Fruit fly (Drosophila melanogaster) whole organism, embryonic: ENCODE data around the gene CG2528.

Experiments used
- Adf1 ChIP-seq: fragments of 200-800 bp; sonication (Bioruptor generic); IDR thresholded peaks from 2 replicates; pipeline ENCODE4 v1.3.6; 2022; ENCODE audit warnings: missing biosample characterization, missing genetic modification characterization
- BtbVII ChIP-seq: fragments of 200-800 bp; sonication (Bioruptor generic); optimal IDR thresholded peaks from 3 replicates; lab custom pipeline; 2017; ENCODE audit warnings: missing biosample characterization, mild to moderate bottlenecking, missing genetic modification characterization
- CG11695 ChIP-seq: fragments of 200-800 bp; sonication (Bioruptor generic); IDR thresholded peaks from 3 replicates; pipeline ENCODE4 v1.3.6; 2022; ENCODE audit warnings: missing biosample characterization, missing genetic modification characterization
- CG11696 ChIP-seq: fragments of 200-800 bp; sonication (Bioruptor generic); IDR thresholded peaks from 2 replicates; pipeline ENCODE4 v1.3.6; 2022; ENCODE audit warnings: missing biosample characterization, missing genetic modification characterization
- CG12219 ChIP-seq: fragments of 200-800 bp; sonication (Bioruptor generic); optimal IDR thresholded peaks from 3 replicates; lab custom pipeline; 2018; ENCODE audit warnings: missing biosample characterization, mild to moderate bottlenecking, missing genetic modification characterization
- CG12391 ChIP-seq: fragments of 200-800 bp; sonication (Bioruptor generic); optimal IDR thresholded peaks from 3 replicates; lab custom pipeline; 2018; ENCODE audit warnings: missing biosample characterization, mild to moderate bottlenecking, missing genetic modification characterization, moderate library complexity
- CG13624 ChIP-seq: fragments of 200-800 bp; sonication (Bioruptor generic); optimal IDR thresholded peaks from 2 replicates; lab custom pipeline; 2016; ENCODE audit warnings: missing biosample characterization, missing genetic modification characterization
- CG13775 ChIP-seq: fragments of 200-800 bp; sonication (Bioruptor generic); optimal IDR thresholded peaks from 3 replicates; lab custom pipeline; 2017; ENCODE audit warnings: missing biosample characterization, mild to moderate bottlenecking, missing genetic modification characterization
- CG14014 ChIP-seq: fragments of 200-800 bp; sonication (Bioruptor generic); IDR thresholded peaks from 2 replicates; pipeline ENCODE4 v1.3.6; 2022; ENCODE audit warnings: missing biosample characterization, missing genetic modification characterization
- CG1602 ChIP-seq: fragments of 200-800 bp; sonication (Bioruptor generic); optimal IDR thresholded peaks from 3 replicates; lab custom pipeline; 2016; ENCODE audit warnings: missing biosample characterization, missing genetic modification characterization
- CG17568 ChIP-seq: fragments of 200-800 bp; sonication (Bioruptor generic); optimal IDR thresholded peaks from 2 replicates; lab custom pipeline; 2018; ENCODE audit warnings: missing biosample characterization, mild to moderate bottlenecking, missing genetic modification characterization, moderate library complexity
- CG17912 ChIP-seq: fragments of 200-800 bp; sonication (Bioruptor generic); optimal IDR thresholded peaks from 2 replicates; lab custom pipeline; 2018; ENCODE audit warnings: missing biosample characterization, mild to moderate bottlenecking, missing genetic modification characterization
- CG18619 ChIP-seq: fragments of 200-800 bp; sonication (Bioruptor generic); optimal IDR thresholded peaks from 3 replicates; lab custom pipeline; 2017; ENCODE audit warnings: missing biosample characterization, mild to moderate bottlenecking, missing genetic modification characterization
- CG31441 ChIP-seq: fragments of 200-800 bp; sonication (Bioruptor generic); IDR thresholded peaks from 2 replicates; pipeline ENCODE4 v1.3.6; 2022; ENCODE audit warnings: missing biosample characterization, missing genetic modification characterization
- CG34422 ChIP-seq: fragments of 200-800 bp; sonication (Bioruptor generic); IDR thresholded peaks from 3 replicates; pipeline ENCODE4 v1.3.6; 2022; ENCODE audit warnings: missing biosample characterization, missing genetic modification characterization
- CG3726 ChIP-seq: fragments of 200-800 bp; sonication (Bioruptor generic); IDR thresholded peaks from 3 replicates; pipeline ENCODE4, ENCODE4 v1.3.6; 2022; ENCODE audit warnings: missing biosample characterization, missing genetic modification characterization
- CG6791 ChIP-seq: fragments of 200-800 bp; sonication (Bioruptor generic); IDR thresholded peaks from 3 replicates; pipeline ENCODE4 v1.3.6; 2022; ENCODE audit warnings: missing biosample characterization, missing genetic modification characterization; ENCODE audit not compliant: partially characterized antibody
- CG7271 ChIP-seq: fragments of 200-800 bp; sonication (Bioruptor generic); optimal IDR thresholded peaks from 2 replicates; lab custom pipeline; 2018; ENCODE audit warnings: missing biosample characterization, mild to moderate bottlenecking, missing genetic modification characterization, moderate library complexity
- CG7372 ChIP-seq: fragments of 200-800 bp; sonication (Bioruptor generic); IDR thresholded peaks from 2 replicates; pipeline ENCODE4 v1.3.6; 2022; ENCODE audit warnings: missing biosample characterization, missing genetic modification characterization
- CG7786 ChIP-seq: fragments of 200-800 bp; sonication (Bioruptor generic); optimal IDR thresholded peaks from 2 replicates; lab custom pipeline; 2016; ENCODE audit warnings: missing biosample characterization, missing genetic modification characterization
- CG7839 ChIP-seq: fragments of 200-800 bp; sonication (Bioruptor generic); optimal IDR thresholded peaks from 3 replicates; lab custom pipeline; 2018; ENCODE audit warnings: missing biosample characterization, mild to moderate bottlenecking, missing genetic modification characterization, moderate library complexity
- CG8765 ChIP-seq: fragments of 200-800 bp; sonication (Bioruptor generic); IDR thresholded peaks from 2 replicates; pipeline ENCODE4 v1.3.6; 2022; ENCODE audit warnings: missing biosample characterization, missing genetic modification characterization
- CG9437 ChIP-seq: fragments of 200-800 bp; sonication (Bioruptor generic); optimal IDR thresholded peaks from 2 replicates; lab custom pipeline; 2018; ENCODE audit warnings: missing biosample characterization, mild to moderate bottlenecking, missing genetic modification characterization
- CoRest ChIP-seq: fragments of 200-800 bp; sonication (Bioruptor generic); optimal IDR thresholded peaks from 3 replicates; lab custom pipeline; 2018; ENCODE audit warnings: missing biosample characterization, mild to moderate bottlenecking, missing genetic modification characterization, moderate library complexity
- Dad ChIP-seq: fragments of 200-800 bp; sonication (Bioruptor generic); optimal IDR thresholded peaks from 3 replicates; lab custom pipeline; 2016; ENCODE audit warnings: missing biosample characterization, missing genetic modification characterization
- Dek ChIP-seq: fragments of 200-800 bp; sonication (Bioruptor generic); optimal IDR thresholded peaks from 3 replicates; lab custom pipeline; 2019; ENCODE audit warnings: missing biosample characterization, mild to moderate bottlenecking, missing genetic modification characterization, moderate library complexity
- H2.0 ChIP-seq: fragments of 200-800 bp; sonication (Bioruptor generic); IDR thresholded peaks from 2 replicates; pipeline ENCODE4 v1.3.6; 2022; ENCODE audit warnings: missing biosample characterization, missing genetic modification characterization
- Hr3 ChIP-seq: fragments of 200-800 bp; sonication (Bioruptor generic); optimal IDR thresholded peaks from 3 replicates; lab custom pipeline; 2016; ENCODE audit warnings: missing biosample characterization, missing genetic modification characterization
- Hr78 ChIP-seq, 2 experiments: fragments of 200-800 bp in 1 of 2; fragments of >200 bp in 1 of 2; sonication (Bioruptor generic) in 1 of 2; optimal IDR thresholded peaks; 2 replicates each; lab custom pipeline; 2017 to 2019; ENCODE audit warnings: missing biosample characterization in 2 of 2, missing genetic modification characterization in 2 of 2, mild to moderate bottlenecking in 1 of 2, moderate library complexity in 1 of 2
- Lpt ChIP-seq: fragments of >200 bp; optimal IDR thresholded peaks from 2 replicates; lab custom pipeline; 2018; ENCODE audit warnings: missing biosample characterization, missing genetic modification characterization
- MESR4 ChIP-seq: fragments of 200-800 bp; sonication (Bioruptor generic); optimal IDR thresholded peaks from 2 replicates; lab custom pipeline; 2018; ENCODE audit warnings: missing biosample characterization, mild to moderate bottlenecking, missing genetic modification characterization, moderate library complexity
- Mad ChIP-seq: fragments of 200-800 bp; sonication (Bioruptor generic); optimal IDR thresholded peaks from 2 replicates; lab custom pipeline; 2016; ENCODE audit warnings: missing biosample characterization, missing genetic modification characterization
- NC2β ChIP-seq: fragments of 200-800 bp; sonication (Bioruptor generic); optimal IDR thresholded peaks from 2 replicates; lab custom pipeline; 2016; ENCODE audit warnings: missing biosample characterization, missing genetic modification characterization
- Nf-YB ChIP-seq: fragments of 200-800 bp; sonication (Bioruptor generic); optimal IDR thresholded peaks from 3 replicates; lab custom pipeline; 2019; ENCODE audit warnings: missing biosample characterization, mild to moderate bottlenecking, missing genetic modification characterization, moderate library complexity
- Optix ChIP-seq: fragments of 200-800 bp; sonication (Bioruptor generic); IDR thresholded peaks from 3 replicates; pipeline ENCODE4 v1.3.6; 2022; ENCODE audit warnings: missing biosample characterization, missing genetic modification characterization
- PHDP ChIP-seq: fragments of 200-800 bp; sonication (Bioruptor generic); optimal IDR thresholded peaks from 3 replicates; lab custom pipeline; 2018; ENCODE audit warnings: missing biosample characterization, mild to moderate bottlenecking, missing genetic modification characterization, moderate library complexity
- Spps ChIP-seq: fragments of 200-800 bp; sonication (Bioruptor generic); optimal IDR thresholded peaks from 2 replicates; lab custom pipeline; 2018; ENCODE audit warnings: missing biosample characterization, mild to moderate bottlenecking, missing genetic modification characterization
- YL-1 ChIP-seq: fragments of 200-800 bp; sonication (Bioruptor generic); optimal IDR thresholded peaks from 3 replicates; lab custom pipeline; 2017; ENCODE audit warnings: missing biosample characterization, mild to moderate bottlenecking, missing genetic modification characterization
- ac ChIP-seq: fragments of 200-800 bp; sonication (Bioruptor generic); optimal IDR thresholded peaks from 3 replicates; lab custom pipeline; 2017; ENCODE audit warnings: missing biosample characterization, mild to moderate bottlenecking, missing genetic modification characterization
- ase ChIP-seq: fragments of 200-800 bp; sonication (Bioruptor generic); IDR thresholded peaks from 3 replicates; pipeline ENCODE4 v1.3.6; 2022; ENCODE audit warnings: missing biosample characterization, missing genetic modification characterization
- ato ChIP-seq: fragments of 200-800 bp; sonication (Bioruptor generic); IDR thresholded peaks from 2 replicates; pipeline ENCODE4 v1.3.6; 2022; ENCODE audit warnings: missing biosample characterization, missing genetic modification characterization; ENCODE audit not compliant: partially characterized antibody
- bsh ChIP-seq, 2 experiments: fragments of 200-800 bp; sonication (Bioruptor generic); optimal IDR thresholded peaks; 2 replicates each; lab custom pipeline; 2017 to 2018; ENCODE audit warnings: mild to moderate bottlenecking in 2 of 2, missing biosample characterization in 2 of 2, missing genetic modification characterization in 2 of 2, moderate library complexity in 1 of 2
- chinmo ChIP-seq: fragments of 200-800 bp; sonication (Bioruptor generic); IDR thresholded peaks from 4 replicates; pipeline ENCODE4 v1.3.6; 2022; ENCODE audit warnings: missing biosample characterization, missing genetic modification characterization; ENCODE audit not compliant: partially characterized antibody
- croc ChIP-seq: fragments of 200-800 bp; sonication (Bioruptor generic); conservative IDR thresholded peaks from 3 replicates; pipeline ENCODE4 v1.3.6; 2022; ENCODE audit warnings: missing biosample characterization, missing genetic modification characterization
- exex ChIP-seq: fragments of 200-800 bp; sonication (Bioruptor generic); optimal IDR thresholded peaks from 4 replicates; lab custom pipeline; 2018; ENCODE audit warnings: missing biosample characterization, mild to moderate bottlenecking, missing genetic modification characterization, moderate library complexity
- pnt ChIP-seq: fragments of 200-800 bp; sonication (Bioruptor generic); optimal IDR thresholded peaks from 3 replicates; lab custom pipeline; 2016; ENCODE audit warnings: missing biosample characterization, missing genetic modification characterization
- row ChIP-seq: fragments of 200-800 bp; sonication (Bioruptor generic); IDR thresholded peaks from 3 replicates; pipeline ENCODE4 v1.3.6; 2022; ENCODE audit warnings: missing biosample characterization, missing genetic modification characterization
- tap ChIP-seq: fragments of 200-800 bp; optimal IDR thresholded peaks from 3 replicates; lab custom pipeline; 2019; ENCODE audit warnings: missing biosample characterization, mild to moderate bottlenecking, missing genetic modification characterization, moderate library complexity
- tio ChIP-seq: fragments of 200-800 bp; sonication (Bioruptor generic); optimal IDR thresholded peaks from 2 replicates; lab custom pipeline; 2017; ENCODE audit warnings: missing biosample characterization, missing genetic modification characterization, inconsistent platforms
- vvl ChIP-seq: fragments of 200-800 bp; sonication (Bioruptor generic); IDR thresholded peaks from 2 replicates; pipeline ENCODE4 v1.3.6; 2022; ENCODE audit warnings: missing biosample characterization, missing genetic modification characterization
- zf30C ChIP-seq: fragments of 200-800 bp; sonication (Bioruptor generic); optimal IDR thresholded peaks from 3 replicates; lab custom pipeline; 2018; ENCODE audit warnings: missing biosample characterization, mild to moderate bottlenecking, missing genetic modification characterization

CG2528 gene

DNA sequence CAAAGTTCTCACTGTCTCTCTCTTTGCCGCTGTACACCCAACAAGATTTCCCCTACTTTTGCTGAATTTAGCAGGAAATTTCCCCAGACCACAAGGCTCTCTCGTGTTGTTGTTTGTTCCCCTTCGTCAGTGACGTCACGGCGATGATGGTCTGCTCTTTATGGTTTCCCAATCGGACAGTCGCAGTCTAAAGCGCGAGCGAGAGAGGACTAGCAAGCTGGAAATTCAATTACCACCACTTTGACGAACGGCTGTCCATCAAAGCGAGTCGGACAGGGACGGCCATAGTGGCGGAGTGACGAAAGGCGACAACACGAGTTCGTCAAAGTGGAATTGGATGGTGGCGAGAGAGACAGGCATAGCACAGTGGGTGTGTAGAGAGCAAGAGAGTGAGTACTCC, 31.6 kb upstream of the CG2528 start (continued):
- TF ChIP-seq CG12219 (GFP tag; lab: Kevin White, UChicago) (no peak), CG18619 (GFP tag; lab: Kevin White, UChicago) (no peak), CG12391 (tag; lab: Kevin White, UChicago) (no peak), CG34422 (no peak), CG7786 (GFP tag; lab: Kevin White, UChicago) (no peak), CG11696 (no peak), Lpt (GFP tag; lab: Kevin White, UChicago) (no peak), Dad (GFP tag; lab: Kevin White, UChicago) (no peak), YL-1 (GFP tag; lab: Kevin White, UChicago) (no peak), exex (no peak), PHDP (tag; lab: Kevin White, UChicago) (no peak), Mad (no peak), Hr3 (GFP tag; lab: Kevin White, UChicago) (no peak), CG8765 (GFP tag; lab: Robert Waterston, UW) (no peak), CG14014 (no peak), ato (peak; percentile 63; the same call in 1 of the 2 replicates), CG31441 (GFP tag; lab: Robert Waterston, UW) (no peak), Spps (tag; lab: Kevin White, UChicago) (no peak), CG1602 (GFP tag; lab: Kevin White, UChicago) (no peak), CG13624 (GFP tag; lab: Kevin White, UChicago) (no peak), CG11695 (GFP tag; lab: Robert Waterston, UW) (0 out of 3 replicates have a peak, but pooled peaks have one; percentile 33), chinmo (GFP tag; lab: Robert Waterston, UW) (peak; percentile 91), CoRest (tag; lab: Kevin White, UChicago) (peak; percentile 80), Nf-YB (GFP tag; lab: Kevin White, UChicago) (peak; percentile 99), row (GFP tag; lab: Robert Waterston, UW) (no peak), zf30C (GFP tag; lab: Kevin White, UChicago) (no peak), Dek (tag; lab: Kevin White, UChicago) (no peak), MESR4 (GFP tag; lab: Kevin White, UChicago) (no peak), vvl (GFP tag; lab: Robert Waterston, UW) (no peak), CG3726 (GFP tag; lab: Robert Waterston, UW) (no peak), tap (tag; lab: Kevin White, UChicago) (no peak), ac (GFP tag; lab: Kevin White, UChicago) (peak; percentile 48), CG7271 (tag; lab: Kevin White, UChicago) (no peak), Adf1 (GFP tag; lab: Robert Waterston, UW) (peak; percentile 88), Optix (no peak), CG13775 (GFP tag; lab: Kevin White, UChicago) (no peak), croc (GFP tag; lab: Robert Waterston, UW) (no peak), CG17568 (GFP tag; lab: Kevin White, UChicago) (no peak), CG9437 (GFP tag; lab: Kevin White, UChicago) (no peak), NC2β (GFP tag; lab: Kevin White, UChicago) (no peak), BtbVII (GFP tag; lab: Kevin White, UChicago) (no peak), ase (GFP tag; lab: Robert Waterston, UW) (no peak), Hr78 (GFP tag; optimal IDR thresholded peaks at IDR 0.05; lab: Kevin White, UChicago) (no peak), H2.0 (GFP tag; lab: Robert Waterston, UW) (no peak), bsh (GFP tag; optimal IDR thresholded peaks at IDR 0.05; lab: Kevin White, UChicago) (no peak), CG7839 (tag; lab: Kevin White, UChicago) (no peak), pnt (GFP tag; lab: Kevin White, UChicago) (no peak), tio (no peak), CG17912 (GFP tag; lab: Kevin White, UChicago) (peak; percentile 32), CG6791 (peak; percentile 47; the same call in 1 of the 3 replicates), CG7372 (GFP tag; lab: Robert Waterston, UW) (no peak)
